Fruit fly (Drosophila melanogaster) Kc167 (cell line): Measurements from ENCODE around the gene HisCl1.

ENCODE experiments used
- Myc ChIP-seq: fragments of >200 bp; optimal IDR thresholded peaks from 2 replicates; lab custom pipeline; 2017; ENCODE audit warnings: missing external identifiers
- psq ChIP-seq: fragments of >200 bp; optimal IDR thresholded peaks from 2 replicates; lab custom pipeline; 2017; ENCODE audit warnings: missing external identifiers

- no peak for TF ChIP-seq psq
- TF ChIP-seq Myc, result no peak
These were observed 8.7 kb upstream of the HisCl1 start for dm6 chr3R:11778012-11778865.
